Worm (Caenorhabditis elegans): ENCODE measurements around the gene ZK262.8.

Gene ZK262.8

DNA sequence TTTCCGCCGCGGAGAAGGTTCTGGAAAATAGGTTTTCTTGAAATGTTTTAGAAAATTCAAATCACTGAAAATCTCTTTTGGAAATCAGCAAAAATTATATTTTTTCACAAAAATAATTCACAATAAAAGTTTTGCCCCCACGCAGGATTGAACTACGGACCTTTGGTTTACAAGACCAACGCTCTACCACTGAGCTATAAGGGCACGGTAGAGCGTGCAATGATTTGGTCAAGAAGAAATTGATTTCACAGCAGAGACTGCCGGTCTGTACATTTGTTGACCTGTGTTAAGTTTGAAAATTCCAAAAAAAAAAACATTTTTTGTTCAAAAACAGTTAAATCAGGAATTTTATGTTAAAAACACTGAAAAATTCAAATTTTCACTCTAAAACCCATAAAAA, 25.8 kb upstream of the ZK262.8 start:
- no peak for TF ChIP-seq attf-6 (GFP tag; IDR thresholded peaks at IDR 0.05)
- no peak; the same call in 1 of the 2 replicates for TF ChIP-seq Y53F4B.3 (GFP tag; IDR thresholded peaks at IDR 0.05)
- TF ChIP-seq F55B11.4 (tag; optimal IDR thresholded peaks at IDR 0.05; ENCODE audit: borderline replicate concordance, insufficient read depth), result no peak
- TF ChIP-seq Y79H2A.3 (GFP tag; conservative IDR thresholded peaks at IDR 0.05), result no peak; the same call in 1 of the 2 replicates
- TF ChIP-seq nhr-80 (tag; optimal IDR thresholded peaks at IDR 0.05), result peak; percentile 2
- TF ChIP-seq nhr-120 (GFP tag; IDR thresholded peaks at IDR 0.05), result no peak
- peak; percentile 35; the same call in 1 of the 2 replicates for TF ChIP-seq ekl-4 (GFP tag; IDR thresholded peaks at IDR 0.05)
- TF ChIP-seq repo-1 (tag; optimal IDR thresholded peaks at IDR 0.05), result no peak
- peak; percentile 82 for TF ChIP-seq rpc-1 (optimal IDR thresholded peaks at IDR 0.05)
- TF ChIP-seq rpc-1 (tag; optimal IDR thresholded peaks at IDR 0.05), result peak; percentile 94
- peak; percentile 66 for TF ChIP-seq ztf-18 (tag; optimal IDR thresholded peaks at IDR 0.05)
- TF ChIP-seq ceh-58 (GFP tag; IDR thresholded peaks at IDR 0.05), result no peak
- TF ChIP-seq aptf-2 (GFP tag; conservative IDR thresholded peaks at IDR 0.05), result no peak
- TF ChIP-seq B0261.1 (tag; optimal IDR thresholded peaks at IDR 0.05), result peak; percentile 85
- TF ChIP-seq lsl-1 (GFP tag; optimal IDR thresholded peaks at IDR 0.05), result peak; percentile 3
- no peak for TF ChIP-seq tlf-1 (GFP tag; optimal IDR thresholded peaks at IDR 0.05)
- no peak for TF ChIP-seq F22D6.2 (tag; optimal IDR thresholded peaks at IDR 0.05)
- no peak for TF ChIP-seq fkh-3 (tag; optimal IDR thresholded peaks at IDR 0.05)
- peak; percentile 52 for TF ChIP-seq nhr-90 (tag; optimal IDR thresholded peaks at IDR 0.05)
- no peak for TF ChIP-seq ztf-3 (GFP tag; optimal IDR thresholded peaks at IDR 0.05)
- peak; percentile 25 for TF ChIP-seq T26A5.8 (tag; optimal IDR thresholded peaks at IDR 0.05)
- TF ChIP-seq zim-3 (tag; optimal IDR thresholded peaks at IDR 0.05), result peak; percentile 43
- TF ChIP-seq hlh-26 (GFP tag; conservative IDR thresholded peaks at IDR 0.05), result no peak
- no peak for TF ChIP-seq dpl-1 (GFP tag; optimal IDR thresholded peaks at IDR 0.05)
- TF ChIP-seq lin-40 (tag; optimal IDR thresholded peaks at IDR 0.05), result no peak
- peak; percentile 64 for TF ChIP-seq hmg-1.2 (GFP tag; IDR thresholded peaks at IDR 0.05)
- peak in 1 of 3 experiments; percentile 56 for TF ChIP-seq lin-35 (GFP tag; optimal IDR thresholded peaks at IDR 0.05)
- TF ChIP-seq snpc-1.1 (tag; optimal IDR thresholded peaks at IDR 0.05; ENCODE audit: insufficient read depth), result peak; percentile 44
- TF ChIP-seq mcd-1 (GFP tag; IDR thresholded peaks at IDR 0.05), result no peak
- peak; percentile 23 for TF ChIP-seq F23B12.7 (tag; optimal IDR thresholded peaks at IDR 0.05; ENCODE audit: insufficient read depth)
- no peak for TF ChIP-seq pbrm-1 (GFP tag; IDR thresholded peaks at IDR 0.05)
- peak; percentile 60 for TF ChIP-seq snpc-4 (GFP tag; optimal IDR thresholded peaks at IDR 0.05)
- TF ChIP-seq snpc-4 (tag; optimal IDR thresholded peaks at IDR 0.05), result peak in 2 of 4 experiments; percentile 18 to 74
- TF ChIP-seq ztf-22 (GFP tag; optimal IDR thresholded peaks at IDR 0.05), result no peak
- no peak for TF ChIP-seq madf-3 (GFP tag; IDR thresholded peaks at IDR 0.05)
- no peak for TF ChIP-seq hrde-1 (tag; optimal IDR thresholded peaks at IDR 0.05; ENCODE audit: borderline replicate concordance)
- TF ChIP-seq snpc-1.3 (tag; optimal IDR thresholded peaks at IDR 0.05; ENCODE audit: insufficient read depth), result peak; percentile 79
- peak in 1 of 2 experiments; percentile 33 for TF ChIP-seq rec-8 (tag; optimal IDR thresholded peaks at IDR 0.05)
- TF ChIP-seq ceh-27 (GFP tag; optimal IDR thresholded peaks at IDR 0.05), result no peak
- TF ChIP-seq attf-3 (GFP tag; conservative IDR thresholded peaks at IDR 0.05), result 0 out of 2 replicates have a peak, but pooled peaks have one; percentile 20
- no peak for TF ChIP-seq ccch-3 (GFP tag; optimal IDR thresholded peaks at IDR 0.05)
- peak; percentile 9 for TF ChIP-seq madf-10 (tag; optimal IDR thresholded peaks at IDR 0.05)
- TF ChIP-seq lin-26 (GFP tag; IDR thresholded peaks at IDR 0.05), result peak; percentile 79
- TF ChIP-seq cebp-1 (GFP tag; IDR thresholded peaks at IDR 0.05), result no peak
- peak; percentile 47 for TF ChIP-seq cebp-1 (tag; optimal IDR thresholded peaks at IDR 0.05)
- TF ChIP-seq snpc-3.4 (tag; optimal IDR thresholded peaks at IDR 0.05), result peak; percentile 45
- TF ChIP-seq nhr-27 (tag; optimal IDR thresholded peaks at IDR 0.05), result no peak
- peak; percentile 60; the same call in 1 of the 2 replicates for TF ChIP-seq madf-6 (GFP tag; IDR thresholded peaks at IDR 0.05)

Data from whole organism, young adult.